Fruit fly (Drosophila melanogaster): ENCODE measurements around the gene ATPsyndelta.
A peak's percentile ranks its signal among the peaks of the same experiment; 100 is the strongest.

Gene ATPsyndelta

dm6 chrX:10211128-10211914, 1.4 kb upstream of the ATPsyndelta start (continued):
- TF ChIP-seq CG31627 (GFP tag; optimal IDR thresholded peaks at IDR 0.05) (peak; percentile 90), Met (GFP tag; optimal IDR thresholded peaks at IDR 0.05) (peak; percentile 92), CG10669 (GFP tag; optimal IDR thresholded peaks at IDR 0.05) (peak; percentile 70), Eip93F (GFP tag; optimal IDR thresholded peaks at IDR 0.05) (peak; percentile 49), Sox14 (GFP tag; optimal IDR thresholded peaks at IDR 0.05) (peak; percentile 89), dac (GFP tag; optimal IDR thresholded peaks at IDR 0.05) (peak; percentile 61), OdsH (GFP tag; optimal IDR thresholded peaks at IDR 0.05) (peak; percentile 84), acj6 (GFP tag; optimal IDR thresholded peaks at IDR 0.05) (peak; percentile 76), CG8319 (GFP tag; optimal IDR thresholded peaks at IDR 0.05) (peak; percentile 61), eg (GFP tag; IDR thresholded peaks at IDR 0.05) (peak; percentile 76), vri (GFP tag; optimal IDR thresholded peaks at IDR 0.05) (peak; percentile 28), Hr4 (GFP tag; optimal IDR thresholded peaks at IDR 0.05) (peak; percentile 89), ss (GFP tag; optimal IDR thresholded peaks at IDR 0.05) (peak; percentile 9 to 65), CG11902 (GFP tag; optimal IDR thresholded peaks at IDR 0.05) (peak; percentile 68), Smox (GFP tag; optimal IDR thresholded peaks at IDR 0.05) (peak; percentile 88), CG32006 (GFP tag; optimal IDR thresholded peaks at IDR 0.05) (peak; percentile 93), CG11294 (GFP tag; IDR thresholded peaks at IDR 0.05) (0 out of 2 replicates have a peak, but pooled peaks have one; percentile 27), spab (GFP tag; optimal IDR thresholded peaks at IDR 0.05) (peak; percentile 47), pdm3 (GFP tag; optimal IDR thresholded peaks at IDR 0.05) (peak; percentile 91), Ets96B (tag; optimal IDR thresholded peaks at IDR 0.05) (peak; percentile 76), CG7368 (GFP tag; optimal IDR thresholded peaks at IDR 0.05) (peak; percentile 70), CG3032 (tag; optimal IDR thresholded peaks at IDR 0.05) (peak; percentile 68), CG6163 (GFP tag; IDR thresholded peaks at IDR 0.05) (peak; percentile 61), Blimp-1 (GFP tag; optimal IDR thresholded peaks at IDR 0.05) (peak; percentile 65), CG11762 (GFP tag; optimal IDR thresholded peaks at IDR 0.05; ENCODE audit: insufficient read depth) (peak; percentile 41), svp (GFP tag) (peak; percentile 95), Gug (GFP tag; IDR thresholded peaks at IDR 0.05) (peak; percentile 77), CG10631 (GFP tag; optimal IDR thresholded peaks at IDR 0.05) (peak; percentile 75), CG8119 (GFP tag; IDR thresholded peaks at IDR 0.05) (peak; percentile 88), salr (GFP tag; optimal IDR thresholded peaks at IDR 0.05) (peak in 1 of 2 experiments; percentile 86), CG9139 (GFP tag; optimal IDR thresholded peaks at IDR 0.05) (peak; percentile 30), fd59A (GFP tag; optimal IDR thresholded peaks at IDR 0.05) (peak; percentile 30), lz (GFP tag; optimal IDR thresholded peaks at IDR 0.05) (peak; percentile 91), CG6808 (GFP tag; optimal IDR thresholded peaks at IDR 0.05) (peak; percentile 34), achi (GFP tag; optimal IDR thresholded peaks at IDR 0.05) (peak; percentile 82)

- no peak; the same call in 2 of the 3 replicates for TF ChIP-seq eg (GFP tag; IDR thresholded peaks at IDR 0.05)
- no peak for TF ChIP-seq CG11902 (GFP tag; optimal IDR thresholded peaks at IDR 0.05)
- no peak for TF ChIP-seq svp (GFP tag)
- TF ChIP-seq Sox15 (GFP tag; optimal IDR thresholded peaks at IDR 0.05): no peak
- no peak for TF ChIP-seq achi (GFP tag; optimal IDR thresholded peaks at IDR 0.05)
- TF ChIP-seq Sox102F (GFP tag; optimal IDR thresholded peaks at IDR 0.05): no peak
- no peak for TF ChIP-seq lz (GFP tag; optimal IDR thresholded peaks at IDR 0.05)
- no peak for TF ChIP-seq Eip93F (GFP tag; optimal IDR thresholded peaks at IDR 0.05)
- TF ChIP-seq Eip78C (GFP tag): peak; percentile 40
- no peak for TF ChIP-seq salr (GFP tag; optimal IDR thresholded peaks at IDR 0.05)
- no peak for TF ChIP-seq cyc (GFP tag; optimal IDR thresholded peaks at IDR 0.05)
- TF ChIP-seq vri (GFP tag; optimal IDR thresholded peaks at IDR 0.05): peak; percentile 29
- no peak for TF ChIP-seq CG1621 (tag; optimal IDR thresholded peaks at IDR 0.05)
- no peak for TF ChIP-seq fkh (GFP tag; optimal IDR thresholded peaks at IDR 0.05)
- no peak for TF ChIP-seq pdm3 (GFP tag; optimal IDR thresholded peaks at IDR 0.05)
- no peak for TF ChIP-seq CG3032 (tag; optimal IDR thresholded peaks at IDR 0.05)
- peak; percentile 19; the same call in 1 of the 3 replicates for TF ChIP-seq CG8119 (GFP tag; IDR thresholded peaks at IDR 0.05)
- no peak for TF ChIP-seq CG8319 (GFP tag; optimal IDR thresholded peaks at IDR 0.05)
Observed at dm6 chrX:10212118-10212517, 652 bp upstream of the ATPsyndelta start, which contains the start of gene Ypel. Gene Ypel, minus strand, starts transcription at chrX:10212374.
